Worm (Caenorhabditis elegans) whole organism, L4 larva: ENCODE data around the gene C25B8.8.

Source experiments
- F37D6.2 ChIP-seq: sonication (generic microtip); optimal IDR thresholded peaks from 2 replicates; lab custom pipeline; 2016; ENCODE audit warnings: mild to moderate bottlenecking, missing genetic modification characterization, missing compliant biosample characterization
- F44E2.7 ChIP-seq: fragments of 200-800 bp; sonication (Bioruptor generic); IDR thresholded peaks from 2 replicates; pipeline ENCODE4 v2.1.2; 2022; ENCODE audit warnings: missing genetic modification characterization, missing compliant biosample characterization
- ZK337.2 ChIP-seq: fragments of 200-800 bp; sonication (Bioruptor generic); IDR thresholded peaks from 2 replicates; pipeline ENCODE4 v1.3.6; 2022; ENCODE audit warnings: missing genetic modification reagents, missing genetic modification characterization, missing compliant biosample characterization
- ZK546.5 ChIP-seq, 2 experiments: sonication (generic microtip); optimal IDR thresholded peaks; 2 replicates each; lab custom pipeline; 2017; ENCODE audit warnings: missing biosample characterization in 2 of 2, missing genetic modification characterization in 2 of 2
- aha-1 ChIP-seq: fragments of 150-350 bp; peaks from one replicate; lab custom pipeline; 2014; ENCODE audit warnings: missing biosample characterization, missing genetic modification characterization
- aly-2 ChIP-seq: sonication (generic microtip); optimal IDR thresholded peaks from 2 replicates; lab custom pipeline; 2018; ENCODE audit warnings: missing biosample characterization, missing genetic modification characterization
- arid-1 ChIP-seq: fragments of 200-800 bp; sonication (Bioruptor generic); conservative IDR thresholded peaks from 2 replicates; pipeline ENCODE4 v1.3.6; 2022; ENCODE audit warnings: missing genetic modification reagents, missing genetic modification characterization, missing compliant biosample characterization
- ceh-32 ChIP-seq: sonication (generic microtip); optimal IDR thresholded peaks from 2 replicates; lab custom pipeline; 2016; ENCODE audit warnings: mild to moderate bottlenecking, missing genetic modification characterization, missing compliant biosample characterization; ENCODE audit not compliant: poor library complexity
- daf-12 ChIP-seq: fragments of 150-350 bp; optimal IDR thresholded peaks from 2 replicates; lab custom pipeline; 2014; ENCODE audit warnings: missing biosample characterization, missing genetic modification reagents, missing genetic modification characterization
- daf-16 ChIP-seq, 3 experiments: sonication (generic microtip); optimal IDR thresholded peaks; 2 replicates each; lab custom pipeline; 2016 to 2017; ENCODE audit warnings: missing genetic modification characterization in 3 of 3, missing genetic modification reagents in 3 of 3, mild to moderate bottlenecking in 2 of 3, missing compliant biosample characterization in 2 of 3, missing biosample characterization in 1 of 3, moderate library complexity in 1 of 3
- dmd-6 ChIP-seq: fragments of 200-800 bp; sonication (Bioruptor generic); IDR thresholded peaks from 2 replicates; pipeline ENCODE4 v1.3.6; 2022; ENCODE audit warnings: missing genetic modification reagents, missing genetic modification characterization, missing compliant biosample characterization
- duxl-1 ChIP-seq: sonication (generic microtip); optimal IDR thresholded peaks from 2 replicates; lab custom pipeline; 2016; ENCODE audit warnings: mild to moderate bottlenecking, missing genetic modification characterization, moderate library complexity, missing compliant biosample characterization; ENCODE audit not compliant: poor library complexity
- dve-1 ChIP-seq: sonication (generic microtip); optimal IDR thresholded peaks from 2 replicates; lab custom pipeline; 2017; ENCODE audit warnings: antibody characterized with exemption, mild to moderate bottlenecking, missing genetic modification characterization, missing compliant biosample characterization; ENCODE audit not compliant: insufficient read depth
- hlh-11 ChIP-seq: fragments of 200-800 bp; sonication (Bioruptor generic); optimal IDR thresholded peaks from 2 replicates; lab custom pipeline; 2018; ENCODE audit warnings: mild to moderate bottlenecking, missing genetic modification characterization, missing compliant biosample characterization
- hlh-30 ChIP-seq: sonication (generic microtip); optimal IDR thresholded peaks from 2 replicates; lab custom pipeline; 2017; ENCODE audit warnings: antibody characterized with exemption, mild to moderate bottlenecking, missing genetic modification characterization, missing compliant biosample characterization; ENCODE audit not compliant: insufficient read depth
- lim-7 ChIP-seq: fragments of 200-800 bp; sonication (Bioruptor generic); IDR thresholded peaks from 2 replicates; pipeline ENCODE4 v1.3.6; 2022; ENCODE audit warnings: missing genetic modification characterization, missing compliant biosample characterization
- lin-29 ChIP-seq: fragments of 200-800 bp; sonication (Bioruptor generic); IDR thresholded peaks from 2 replicates; pipeline ENCODE4 v1.3.6; 2022; ENCODE audit warnings: missing genetic modification reagents, missing genetic modification characterization, missing compliant biosample characterization
- lin-38 ChIP-seq: fragments of 200-800 bp; sonication (Bioruptor generic); IDR thresholded peaks from 2 replicates; pipeline ENCODE4 v1.3.6; 2022; ENCODE audit warnings: missing genetic modification reagents, missing genetic modification characterization, missing compliant biosample characterization
- lir-3 ChIP-seq: sonication (generic microtip); optimal IDR thresholded peaks from 2 replicates; lab custom pipeline; 2016; ENCODE audit warnings: mild to moderate bottlenecking, missing genetic modification characterization, missing compliant biosample characterization
- lsy-2 ChIP-seq, 2 experiments: fragments of 150-350 bp in 1 of 2; sonication (generic microtip) in 1 of 2; optimal IDR thresholded peaks; 2 replicates each; lab custom pipeline; 2014 to 2017; ENCODE audit warnings: missing biosample characterization in 2 of 2, missing genetic modification characterization in 2 of 2
- madf-9 ChIP-seq: fragments of 200-800 bp; sonication (Bioruptor generic); conservative IDR thresholded peaks from 2 replicates; pipeline ENCODE4 v1.3.6; 2022; ENCODE audit warnings: missing genetic modification reagents, missing genetic modification characterization, missing compliant biosample characterization
- mdl-1 ChIP-seq, 2 experiments: fragments of 150-350 bp in 1 of 2; sonication (generic microtip) in 1 of 2; optimal IDR thresholded peaks; 2 replicates each; lab custom pipeline; 2014 to 2017; ENCODE audit warnings: missing biosample characterization in 2 of 2, missing genetic modification characterization in 2 of 2
- mep-1 ChIP-seq: fragments of 150-350 bp; sonication (generic microtip); optimal IDR thresholded peaks from 3 replicates; lab custom pipeline; 2014; ENCODE audit warnings: missing biosample characterization, missing genetic modification characterization
- mxl-2 ChIP-seq: fragments of 200-800 bp; sonication (Bioruptor generic); conservative IDR thresholded peaks from 2 replicates; pipeline ENCODE4 v1.3.6; 2022; ENCODE audit warnings: missing genetic modification reagents, missing genetic modification characterization, missing compliant biosample characterization
- mxl-3 ChIP-seq: fragments of 200-800 bp; sonication (Bioruptor generic); optimal IDR thresholded peaks from 2 replicates; lab custom pipeline; 2018; ENCODE audit warnings: mild to moderate bottlenecking, missing genetic modification characterization, missing compliant biosample characterization
- nhr-102 ChIP-seq: sonication (generic microtip); optimal IDR thresholded peaks from 2 replicates; lab custom pipeline; 2016; ENCODE audit warnings: mild to moderate bottlenecking, missing genetic modification characterization, moderate library complexity, missing compliant biosample characterization
- nhr-28 ChIP-seq: fragments of 150-350 bp; optimal IDR thresholded peaks from 2 replicates; lab custom pipeline; 2014; ENCODE audit warnings: missing biosample characterization, missing genetic modification characterization
- nhr-42 ChIP-seq: fragments of 200-800 bp; sonication (Bioruptor generic); IDR thresholded peaks from 2 replicates; pipeline ENCODE4 v1.3.6; 2022; ENCODE audit warnings: missing genetic modification characterization, missing compliant biosample characterization
- nhr-48 ChIP-seq: sonication (generic microtip); optimal IDR thresholded peaks from 2 replicates; lab custom pipeline; 2016; ENCODE audit warnings: mild to moderate bottlenecking, missing genetic modification characterization, missing compliant biosample characterization
- nhr-76 ChIP-seq: fragments of 150-350 bp; optimal IDR thresholded peaks from 2 replicates; lab custom pipeline; 2014; ENCODE audit warnings: missing biosample characterization, missing genetic modification characterization
- nhr-77 ChIP-seq: fragments of 150-350 bp; optimal IDR thresholded peaks from 2 replicates; lab custom pipeline; 2014; ENCODE audit warnings: missing biosample characterization, missing genetic modification characterization
- php-3 ChIP-seq: fragments of 200-800 bp; sonication (Bioruptor generic); IDR thresholded peaks from 2 replicates; pipeline ENCODE4 v1.3.6; 2022; ENCODE audit warnings: missing genetic modification reagents, missing genetic modification characterization, missing compliant biosample characterization
- pqm-1 ChIP-seq: sonication (generic microtip); optimal IDR thresholded peaks from 2 replicates; lab custom pipeline; 2017; ENCODE audit warnings: missing biosample characterization, missing genetic modification characterization
- rbr-2 ChIP-seq: sonication (generic microtip); optimal IDR thresholded peaks from 2 replicates; lab custom pipeline; 2016; ENCODE audit warnings: missing genotype, missing genetic modification characterization, missing compliant biosample characterization
- saeg-2 ChIP-seq: fragments of 200-800 bp; sonication (Bioruptor generic); IDR thresholded peaks from 2 replicates; pipeline ENCODE4 v1.3.6; 2022; ENCODE audit warnings: missing genetic modification reagents, missing genetic modification characterization, missing compliant biosample characterization
- skn-1 ChIP-seq: fragments of 150-350 bp; optimal IDR thresholded peaks from 2 replicates; lab custom pipeline; 2014; ENCODE audit warnings: missing biosample characterization, missing genetic modification characterization
- tag-97 ChIP-seq: fragments of 200-800 bp; sonication (Bioruptor generic); IDR thresholded peaks from 2 replicates; pipeline ENCODE4 v1.3.6; 2022; ENCODE audit warnings: missing genetic modification characterization, missing compliant biosample characterization
- unc-62 ChIP-seq, 3 experiments: fragments of 150-350 bp in 1 of 3; sonication (generic microtip); optimal IDR thresholded peaks in 2 of 3; peaks in 1 of 3; 1 replicate in 1 of 3; 2 replicates in 2 of 3; lab custom pipeline; 2014 to 2017; ENCODE audit warnings: missing biosample characterization in 3 of 3, missing genetic modification characterization in 3 of 3, missing genetic modification reagents in 3 of 3, missing genotype in 1 of 3

Gene C25B8.8

ce11 chrX:6642798-6643197 lies 33.0 kb downstream of the C25B8.8 start (continued):
- no peak for TF ChIP-seq F37D6.2 (tag; lab: Kevin White, UChicago)
- TF ChIP-seq nhr-76 (tag; lab: Kevin White, UChicago) = no peak
- TF ChIP-seq madf-9 (GFP tag; lab: Robert Waterston, UW) = no peak
- peak; percentile 16 for TF ChIP-seq nhr-28 (tag; lab: Kevin White, UChicago)
- no peak for TF ChIP-seq saeg-2 (GFP tag; lab: Robert Waterston, UW)
- no peak for TF ChIP-seq lir-3 (tag; lab: Kevin White, UChicago)
- no peak for TF ChIP-seq tag-97 (GFP tag; lab: Robert Waterston, UW)
- no peak for TF ChIP-seq arid-1 (GFP tag; lab: Robert Waterston, UW)
- TF ChIP-seq mxl-3 (GFP tag; lab: Kevin White, UChicago) = peak; percentile 48
- no peak for TF ChIP-seq duxl-1 (tag; lab: Kevin White, UChicago)
- TF ChIP-seq hlh-11 (tag; lab: Kevin White, UChicago) = peak; percentile 78
- TF ChIP-seq hlh-30 (tag; lab: Kevin White, UChicago) = peak; percentile 91
- TF ChIP-seq lin-38 (GFP tag; lab: Robert Waterston, UW) = no peak
- no peak for TF ChIP-seq aly-2
- TF ChIP-seq nhr-42 (GFP tag; lab: Robert Waterston, UW) = no peak
- TF ChIP-seq unc-62 (GFP tag; optimal IDR thresholded peaks at IDR 0.05 in 1 of 2; lab: Kevin White, UChicago) = peak in 1 of 2 experiments; percentile 82
- no peak for TF ChIP-seq unc-62 (tag; optimal IDR thresholded peaks at IDR 0.05; lab: Kevin White, UChicago)
- TF ChIP-seq skn-1 (tag; lab: Kevin White, UChicago) = no peak
- TF ChIP-seq lim-7 (GFP tag; lab: Robert Waterston, UW) = no peak
- TF ChIP-seq lin-29 = no peak
- TF ChIP-seq ZK337.2 (GFP tag; lab: Robert Waterston, UW) = no peak
- no peak for TF ChIP-seq nhr-48 (tag; lab: Kevin White, UChicago)
- no peak for TF ChIP-seq ZK546.5 (tag; optimal IDR thresholded peaks at IDR 0.05; lab: Kevin White, UChicago)
- no peak for TF ChIP-seq mxl-2 (GFP tag; lab: Robert Waterston, UW)
- no peak for TF ChIP-seq daf-12 (tag; lab: Kevin White, UChicago)

DNA sequence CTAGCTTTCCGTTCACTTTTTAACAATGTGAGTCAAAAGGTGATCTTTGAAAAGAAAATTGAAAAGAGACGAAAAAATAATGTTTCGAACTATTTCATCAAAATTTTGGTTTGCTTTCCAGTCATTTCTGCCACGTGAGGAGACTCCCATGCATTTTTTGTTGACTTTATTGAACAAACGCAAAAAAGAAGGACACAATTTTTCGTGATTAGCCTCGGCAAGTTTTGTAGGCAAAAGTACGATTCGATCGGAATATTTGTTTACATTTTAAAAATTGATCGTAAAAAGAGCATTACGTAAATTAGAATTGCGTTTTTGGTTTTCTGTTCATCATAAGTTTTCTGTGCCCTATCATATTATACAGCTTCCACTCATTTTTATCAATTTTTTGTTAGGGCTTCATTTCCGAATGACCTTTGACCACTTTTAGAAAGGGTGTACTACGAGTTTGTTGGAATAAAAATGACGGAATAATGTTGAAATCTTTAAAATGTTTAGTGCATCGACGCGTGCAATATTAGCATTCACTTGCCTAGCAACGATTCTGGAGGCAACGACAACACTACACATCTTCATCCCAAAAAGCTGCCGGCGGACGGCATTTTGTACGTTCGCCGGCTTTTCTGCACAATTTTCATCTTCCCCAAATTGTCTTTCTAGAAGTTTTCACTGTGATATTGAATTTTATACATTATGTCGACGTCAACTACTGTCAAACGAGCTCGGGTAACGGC lies 35.3 kb downstream of the C25B8.8 start, which contains the start of gene C56E10.3:
Gene C56E10.3 (plus strand): TSS at position 684 of the 734 bp plus-strand sequence.
- TF ChIP-seq hlh-11 (tag; lab: Kevin White, UChicago) = peak; percentile 64
- TF ChIP-seq rbr-2 (tag; lab: Kevin White, UChicago) = no peak
- peak; percentile 46 for TF ChIP-seq mep-1
- peak; percentile 60 for TF ChIP-seq hlh-30 (tag; lab: Kevin White, UChicago)
- TF ChIP-seq daf-16 (GFP tag; optimal IDR thresholded peaks at IDR 0.05; lab: Kevin White, UChicago) = no peak
- TF ChIP-seq daf-16 (tag; optimal IDR thresholded peaks at IDR 0.05; lab: Kevin White, UChicago) = peak; percentile 89
- no peak for TF ChIP-seq aha-1 (tag; lab: Kevin White, UChicago)
- TF ChIP-seq nhr-28 (tag; lab: Kevin White, UChicago) = peak; percentile 20
- TF ChIP-seq php-3 (GFP tag; lab: Robert Waterston, UW) = 0 out of 2 replicates have a peak, but pooled peaks have one; percentile 8
- peak; percentile 21 for TF ChIP-seq nhr-77
- peak in 1 of 2 experiments; percentile 21 for TF ChIP-seq lsy-2 (tag; optimal IDR thresholded peaks at IDR 0.05; lab: Kevin White, UChicago)
- TF ChIP-seq ceh-32 (tag; lab: Kevin White, UChicago) = no peak
- TF ChIP-seq F44E2.7 (GFP tag; lab: Robert Waterston, UW) = no peak
- peak; percentile 13 for TF ChIP-seq nhr-102 (tag; lab: Kevin White, UChicago)
- peak in 1 of 2 experiments; percentile 4 for TF ChIP-seq mdl-1 (tag; optimal IDR thresholded peaks at IDR 0.05; lab: Kevin White, UChicago)
- TF ChIP-seq pqm-1 (tag; lab: Kevin White, UChicago) = peak; percentile 48
- peak; percentile 78 for TF ChIP-seq dve-1 (tag; lab: Kevin White, UChicago)
- peak; percentile 19; the same call in 1 of the 2 replicates for TF ChIP-seq dmd-6 (GFP tag; lab: Robert Waterston, UW)
- TF ChIP-seq nhr-48 (tag; lab: Kevin White, UChicago) = no peak
